Worm (Caenorhabditis elegans) whole organism, L2 larva: ENCODE data around the gene K11C4.1.

Experiments
- C34F6.9 ChIP-seq: fragments of 150-350 bp; optimal IDR thresholded peaks from 2 replicates; lab custom pipeline; 2014; ENCODE audit warnings: missing biosample characterization, missing genetic modification characterization
- F13H6.1 ChIP-seq: sonication (generic microtip); optimal IDR thresholded peaks from 2 replicates; lab custom pipeline; 2016; ENCODE audit warnings: missing genetic modification characterization, missing compliant biosample characterization
- Y55F3AM.14 ChIP-seq: fragments of 200-800 bp; sonication (Bioruptor generic); optimal IDR thresholded peaks from 2 replicates; lab custom pipeline; 2018; ENCODE audit warnings: mild to moderate bottlenecking, missing genetic modification characterization, missing compliant biosample characterization
- ZK546.5 ChIP-seq: sonication (generic microtip); optimal IDR thresholded peaks from 2 replicates; lab custom pipeline; 2017; ENCODE audit warnings: missing biosample characterization, missing genetic modification characterization
- alr-1 ChIP-seq: fragments of 150-350 bp; optimal IDR thresholded peaks from 2 replicates; lab custom pipeline; 2014; ENCODE audit warnings: missing biosample characterization, missing genetic modification characterization
- aly-2 ChIP-seq: fragments of 150-350 bp; optimal IDR thresholded peaks from 2 replicates; lab custom pipeline; 2014; ENCODE audit warnings: missing biosample characterization, missing genetic modification characterization
- ama-1 ChIP-seq: fragments of 150-350 bp; optimal IDR thresholded peaks from 2 replicates; lab custom pipeline; 2018; ENCODE audit warnings: inconsistent platforms
- ceh-16 ChIP-seq: fragments of 150-350 bp; optimal IDR thresholded peaks from 2 replicates; lab custom pipeline; 2014; ENCODE audit warnings: missing biosample characterization, missing genetic modification characterization
- ceh-82 ChIP-seq: fragments of 150-350 bp; optimal IDR thresholded peaks from 2 replicates; lab custom pipeline; 2014; ENCODE audit warnings: missing biosample characterization, missing genetic modification characterization
- crh-2 ChIP-seq: sonication (generic microtip); optimal IDR thresholded peaks from 2 replicates; lab custom pipeline; 2017; ENCODE audit warnings: missing biosample characterization, missing genetic modification characterization
- elt-1 ChIP-seq: fragments of 150-350 bp; optimal IDR thresholded peaks from 2 replicates; lab custom pipeline; 2014; ENCODE audit warnings: missing biosample characterization, missing genetic modification characterization
- elt-3 ChIP-seq: sonication (generic microtip); optimal IDR thresholded peaks from 2 replicates; lab custom pipeline; 2017; ENCODE audit warnings: missing biosample characterization, missing genetic modification characterization
- fos-1 ChIP-seq: fragments of 150-350 bp; optimal IDR thresholded peaks from 2 replicates; lab custom pipeline; 2014; ENCODE audit warnings: missing biosample characterization, missing genetic modification characterization
- gmeb-1 ChIP-seq: fragments of 150-350 bp; optimal IDR thresholded peaks from 2 replicates; lab custom pipeline; 2014; ENCODE audit warnings: missing biosample characterization, missing genetic modification characterization
- lin-11 ChIP-seq: fragments of 150-350 bp; sonication (generic microtip); optimal IDR thresholded peaks from 2 replicates; lab custom pipeline; 2014; ENCODE audit warnings: missing biosample characterization, missing genetic modification characterization, inconsistent platforms, mixed read lengths
- lin-13 ChIP-seq: fragments of 150-350 bp; optimal IDR thresholded peaks from 2 replicates; lab custom pipeline; 2014; ENCODE audit warnings: missing biosample characterization, missing genetic modification reagents, missing genetic modification characterization
- lin-39 ChIP-seq: fragments of 150-350 bp; optimal IDR thresholded peaks from 2 replicates; lab custom pipeline; 2014; ENCODE audit warnings: missing biosample characterization, missing genetic modification reagents, missing genetic modification characterization
- lsy-2 ChIP-seq, 2 experiments: fragments of 150-350 bp in 1 of 2; sonication (generic microtip) in 1 of 2; optimal IDR thresholded peaks; 2 replicates each; lab custom pipeline; 2014 to 2017; ENCODE audit warnings: missing biosample characterization in 2 of 2, missing genetic modification characterization in 2 of 2
- mab-5 ChIP-seq: fragments of 150-350 bp; optimal IDR thresholded peaks from 2 replicates; lab custom pipeline; 2014; ENCODE audit warnings: missing biosample characterization, missing genetic modification characterization
- mdl-1 ChIP-seq, 2 experiments: fragments of 150-350 bp in 1 of 2; sonication (generic microtip) in 1 of 2; optimal IDR thresholded peaks; 2 replicates each; lab custom pipeline; 2017; ENCODE audit warnings: missing biosample characterization in 2 of 2, missing genetic modification characterization in 2 of 2
- nhr-11 ChIP-seq: fragments of 150-350 bp; optimal IDR thresholded peaks from 2 replicates; lab custom pipeline; 2014; ENCODE audit warnings: missing biosample characterization, missing genetic modification characterization
- nhr-12 ChIP-seq: fragments of 150-350 bp; optimal IDR thresholded peaks from 2 replicates; lab custom pipeline; 2014; ENCODE audit warnings: missing biosample characterization, missing genetic modification characterization
- nhr-129 ChIP-seq: fragments of 150-350 bp; optimal IDR thresholded peaks from 2 replicates; lab custom pipeline; 2014; ENCODE audit warnings: missing biosample characterization, missing genetic modification characterization
- nhr-21 ChIP-seq: fragments of 150-350 bp; optimal IDR thresholded peaks from 2 replicates; lab custom pipeline; 2014; ENCODE audit warnings: missing biosample characterization, missing genetic modification characterization
- nhr-6 ChIP-seq: fragments of 150-350 bp; optimal IDR thresholded peaks from 2 replicates; lab custom pipeline; 2014; ENCODE audit warnings: missing biosample characterization, missing genetic modification characterization
- nhr-77 ChIP-seq: fragments of 150-350 bp; optimal IDR thresholded peaks from 2 replicates; lab custom pipeline; 2014; ENCODE audit warnings: missing biosample characterization, missing genetic modification characterization
- peb-1 ChIP-seq: fragments of 150-350 bp; optimal IDR thresholded peaks from 2 replicates; lab custom pipeline; 2014; ENCODE audit warnings: missing biosample characterization, missing genetic modification characterization
- sem-4 ChIP-seq: fragments of 150-350 bp; optimal IDR thresholded peaks from 2 replicates; lab custom pipeline; 2014; ENCODE audit warnings: missing biosample characterization, missing genetic modification reagents, missing genetic modification characterization
- skn-1 ChIP-seq: sonication (generic microtip); optimal IDR thresholded peaks from 2 replicates; lab custom pipeline; 2017; ENCODE audit warnings: missing biosample characterization, missing genetic modification characterization
- sma-9 ChIP-seq, 2 experiments: fragments of 150-350 bp in 1 of 2; sonication (generic microtip) in 1 of 2; optimal IDR thresholded peaks; 2 replicates each; lab custom pipeline; 2014 to 2016; ENCODE audit warnings: missing genetic modification characterization in 2 of 2, mild to moderate bottlenecking in 1 of 2, missing biosample characterization in 1 of 2, missing compliant biosample characterization in 1 of 2, missing genetic modification reagents in 1 of 2, moderate library complexity in 1 of 2
- snpc-4 ChIP-seq: fragments of 150-350 bp; optimal IDR thresholded peaks from 2 replicates; lab custom pipeline; 2014; ENCODE audit warnings: missing biosample characterization, missing genetic modification characterization
- unc-39 ChIP-seq: fragments of 150-350 bp; optimal IDR thresholded peaks from 2 replicates; lab custom pipeline; 2014; ENCODE audit warnings: missing biosample characterization, missing genetic modification characterization
- unc-55 ChIP-seq: fragments of 150-350 bp; sonication (generic microtip); optimal IDR thresholded peaks from 3 replicates; lab custom pipeline; 2014; ENCODE audit warnings: missing biosample characterization, missing genetic modification reagents, missing genetic modification characterization
- zag-1 ChIP-seq: fragments of 150-350 bp; optimal IDR thresholded peaks from 2 replicates; lab custom pipeline; 2014; ENCODE audit warnings: missing biosample characterization, missing genetic modification characterization
- ztf-1 ChIP-seq: fragments of 200-800 bp; sonication (Bioruptor generic); conservative IDR thresholded peaks from 2 replicates; pipeline ENCODE4 v1.3.6; 2022; ENCODE audit warnings: missing genetic modification characterization, missing compliant biosample characterization
- ztf-4 ChIP-seq: fragments of 150-350 bp; optimal IDR thresholded peaks from 2 replicates; lab custom pipeline; 2014; ENCODE audit warnings: missing biosample characterization, missing genetic modification characterization

Gene K11C4.1

ce11 chrV:6880623-6881022 lies 16.2 kb upstream of the K11C4.1 start:
- TF ChIP-seq crh-2 (tag; lab: Kevin White, UChicago): no peak
- TF ChIP-seq sem-4: peak; percentile 32
- peak in 1 of 2 experiments; percentile 12 for TF ChIP-seq lsy-2 (tag; optimal IDR thresholded peaks at IDR 0.05; lab: Kevin White, UChicago)
- no peak for TF ChIP-seq elt-1 (tag; lab: Kevin White, UChicago)
- TF ChIP-seq ztf-1 (GFP tag; lab: Robert Waterston, UW): no peak
- peak; percentile 29 for TF ChIP-seq C34F6.9
- TF ChIP-seq lin-13 (GFP tag; lab: Kevin White, UChicago): no peak
- TF ChIP-seq unc-55 (GFP tag; lab: Kevin White, UChicago): no peak
- no peak for TF ChIP-seq mab-5 (tag; lab: Kevin White, UChicago)
- no peak for TF ChIP-seq nhr-21 (tag; lab: Kevin White, UChicago)
- TF ChIP-seq F13H6.1 (tag; lab: Kevin White, UChicago): peak; percentile 37
- no peak for TF ChIP-seq nhr-6 (tag; lab: Kevin White, UChicago)
- no peak for TF ChIP-seq ceh-82
- TF ChIP-seq lin-11 (tag; lab: Kevin White, UChicago): peak; percentile 4
- no peak for TF ChIP-seq lin-39 (tag; lab: Kevin White, UChicago)
- no peak for TF ChIP-seq nhr-129 (tag; lab: Kevin White, UChicago)
- TF ChIP-seq nhr-12 (tag; lab: Kevin White, UChicago): no peak
- no peak for TF ChIP-seq unc-39 (tag; lab: Kevin White, UChicago)
- TF ChIP-seq zag-1 (tag; lab: Kevin White, UChicago): peak; percentile 16
- peak; percentile 24 for TF ChIP-seq sma-9 (GFP tag; optimal IDR thresholded peaks at IDR 0.05; lab: Kevin White, UChicago)
- no peak for TF ChIP-seq sma-9 (tag; optimal IDR thresholded peaks at IDR 0.05; lab: Kevin White, UChicago)
- TF ChIP-seq mdl-1 (tag; optimal IDR thresholded peaks at IDR 0.05; lab: Kevin White, UChicago): no peak
- no peak for TF ChIP-seq fos-1 (tag; lab: Kevin White, UChicago)
- TF ChIP-seq snpc-4 (tag; lab: Kevin White, UChicago): peak; percentile 88

DNA sequence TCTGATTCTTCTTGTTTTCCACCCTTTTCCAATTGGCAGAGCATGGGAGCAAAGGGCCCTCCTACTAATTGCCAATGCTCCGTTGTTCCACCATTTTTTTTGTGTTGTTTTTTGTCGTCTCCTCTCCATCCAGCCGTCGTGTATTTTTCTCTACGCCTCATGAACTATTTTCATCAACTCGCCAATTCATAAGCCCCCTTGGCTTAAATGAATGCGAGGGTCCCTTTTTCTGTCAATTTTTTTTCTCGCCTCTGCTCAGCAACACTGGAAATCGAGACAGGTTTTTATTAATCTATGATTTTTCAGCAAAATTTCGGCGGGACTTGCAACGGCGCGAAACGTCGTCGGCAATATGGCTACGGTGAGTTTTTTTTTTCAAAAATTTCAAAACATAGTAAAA lies 15.8 kb upstream of the K11C4.1 start, which contains the start of gene unc-70:
Gene unc-70, plus strand, starts transcription at position 301 of the 400 bp plus-strand sequence.
- TF ChIP-seq unc-55 (GFP tag; lab: Kevin White, UChicago) (peak; percentile 5), gmeb-1 (tag; lab: Kevin White, UChicago) (no peak), lin-11 (tag; lab: Kevin White, UChicago) (no peak), sem-4 (no peak), skn-1 (no peak)

- TF ChIP-seq fos-1 (tag; lab: Kevin White, UChicago) (peak; percentile 59), sem-4 (no peak)
Observed at ce11 chrV:6881735-6882134, 15.1 kb upstream of the K11C4.1 start.

ce11 chrV:6882452-6882939 lies 14.3 kb upstream of the K11C4.1 start:
- TF ChIP-seq nhr-77 (no peak), nhr-6 (tag; lab: Kevin White, UChicago) (no peak), alr-1 (tag; lab: Kevin White, UChicago) (no peak), unc-39 (tag; lab: Kevin White, UChicago) (no peak), lin-13 (GFP tag; lab: Kevin White, UChicago) (no peak), unc-55 (GFP tag; lab: Kevin White, UChicago) (no peak), Y55F3AM.14 (GFP tag; lab: Kevin White, UChicago) (no peak), skn-1 (no peak), aly-2 (no peak), ZK546.5 (tag; lab: Kevin White, UChicago) (no peak), ceh-16 (no peak), elt-3 (tag; lab: Kevin White, UChicago) (no peak), zag-1 (tag; lab: Kevin White, UChicago) (no peak), ztf-4 (tag; lab: Kevin White, UChicago) (no peak), ama-1 (lab: Kevin White, UChicago) (no peak), nhr-11 (tag; lab: Kevin White, UChicago) (no peak), peb-1 (tag; lab: Kevin White, UChicago) (no peak), elt-1 (tag; lab: Kevin White, UChicago) (no peak)
- TF ChIP-seq, all 48 proteins: peak for 0
